Worm (Caenorhabditis elegans) whole organism, L1 larva: ENCODE measurements around the gene F07C6.2.

Source experiments
- aly-2 ChIP-seq: fragments of 150-350 bp; optimal IDR thresholded peaks from 2 replicates; lab custom pipeline; 2014; ENCODE audit warnings: missing biosample characterization, missing genetic modification characterization
- lin-14 ChIP-seq: fragments of 200-800 bp; sonication (Bioruptor generic); optimal IDR thresholded peaks from 2 replicates; lab custom pipeline; 2018; ENCODE audit warnings: mild to moderate bottlenecking, missing genetic modification characterization, moderate library complexity, missing compliant biosample characterization
- mdl-1 ChIP-seq, 2 experiments: fragments of 150-350 bp; optimal IDR thresholded peaks; 2 replicates each; lab custom pipeline; 2014 to 2017; ENCODE audit warnings: missing biosample characterization in 2 of 2, missing genetic modification characterization in 2 of 2, inconsistent platforms in 1 of 2

- TF ChIP-seq mdl-1 (tag; optimal IDR thresholded peaks at IDR 0.05; lab: Kevin White, UChicago), result no peak
- no peak for TF ChIP-seq aly-2 (tag; lab: Kevin White, UChicago)
- no peak for TF ChIP-seq lin-14 (GFP tag; lab: Kevin White, UChicago)
Observed at ce11 chrIV:12793621-12794020, 2.6 kb downstream of the F07C6.2 start, which contains the start of gene pin-2.
